Fruit fly (Drosophila melanogaster): ENCODE results near the gene CG14606.

The CG14606 gene

dm6 chr3R:7249460-7249859, 32.6 kb upstream of the CG14606 start, which contains the start of the genes CG1227 and Dtwd2 (continued):
- TF ChIP-seq sens (GFP tag) (peak; percentile 96), stc (GFP tag; IDR thresholded peaks at IDR 0.05) (peak; percentile 95), bbx (GFP tag; IDR thresholded peaks at IDR 0.05; ENCODE audit: partially characterized antibody) (0 out of 2 replicates have a peak, but pooled peaks have one; percentile 27), CG12219 (GFP tag; optimal IDR thresholded peaks at IDR 0.05) (peak; percentile 87), br (optimal IDR thresholded peaks at IDR 0.05) (no peak), CG13624 (GFP tag; optimal IDR thresholded peaks at IDR 0.05) (peak; percentile 69), Tbp (GFP tag; optimal IDR thresholded peaks at IDR 0.05) (no peak), insv (GFP tag; optimal IDR thresholded peaks at IDR 0.05) (peak in 1 of 2 experiments; percentile 56), Optix (GFP tag; IDR thresholded peaks at IDR 0.05) (no peak), kah (GFP tag; optimal IDR thresholded peaks at IDR 0.05) (peak; percentile 72), psq (GFP tag; optimal IDR thresholded peaks at IDR 0.05) (no peak), CG3847 (GFP tag; IDR thresholded peaks at IDR 0.05) (peak; percentile 91), CG4328 (GFP tag; optimal IDR thresholded peaks at IDR 0.05) (no peak), Sox100B (GFP tag; optimal IDR thresholded peaks at IDR 0.05) (no peak), CG11696 (GFP tag; IDR thresholded peaks at IDR 0.05) (peak; percentile 79), pfk (GFP tag; optimal IDR thresholded peaks at IDR 0.05) (no peak), tio (GFP tag; optimal IDR thresholded peaks at IDR 0.05) (peak; percentile 73), tin (GFP tag; optimal IDR thresholded peaks at IDR 0.05) (peak; percentile 77), Dip3 (GFP tag; optimal IDR thresholded peaks at IDR 0.05) (peak; percentile 52), dan (GFP tag; IDR thresholded peaks at IDR 0.05) (no peak), NFAT (GFP tag; IDR thresholded peaks at IDR 0.05) (peak; percentile 83), CG2120 (GFP tag; optimal IDR thresholded peaks at IDR 0.05) (peak; percentile 90), dmrt99B (tag; optimal IDR thresholded peaks at IDR 0.05) (peak; percentile 91), CG16815 (GFP tag; optimal IDR thresholded peaks at IDR 0.05) (peak; percentile 53), odd (GFP tag; optimal IDR thresholded peaks at IDR 0.05) (peak; percentile 92), Sry-δ (GFP tag; optimal IDR thresholded peaks at IDR 0.05) (no peak), CG7839 (tag; optimal IDR thresholded peaks at IDR 0.05) (peak; percentile 95), exex (tag; optimal IDR thresholded peaks at IDR 0.05) (peak; percentile 74), CG6791 (GFP tag; IDR thresholded peaks at IDR 0.05; ENCODE audit: partially characterized antibody) (no peak), NC2β (GFP tag; optimal IDR thresholded peaks at IDR 0.05) (peak; percentile 12), CG16863 (GFP tag; optimal IDR thresholded peaks at IDR 0.05) (peak; percentile 43), wor (GFP tag; IDR thresholded peaks at IDR 0.05) (peak; percentile 70), sc (optimal IDR thresholded peaks at IDR 0.05) (no peak), sc (GFP tag; optimal IDR thresholded peaks at IDR 0.05) (peak; percentile 57), Antp (GFP tag; optimal IDR thresholded peaks at IDR 0.05) (no peak), chn (GFP tag; optimal IDR thresholded peaks at IDR 0.05) (peak; percentile 48), lab (GFP tag; optimal IDR thresholded peaks at IDR 0.05) (peak; percentile 94), Trl (optimal IDR thresholded peaks at IDR 0.05) (no peak), Trl (GFP tag; optimal IDR thresholded peaks at IDR 0.05) (peak; percentile 64), seq (GFP tag; IDR thresholded peaks at IDR 0.05) (peak; percentile 86), CG17385 (GFP tag; optimal IDR thresholded peaks at IDR 0.05) (peak; percentile 88), CG16813 (GFP tag; IDR thresholded peaks at IDR 0.05; ENCODE audit: partially characterized antibody) (no peak), CG3838 (GFP tag; optimal IDR thresholded peaks at IDR 0.05) (peak; percentile 62), Poxn (GFP tag; IDR thresholded peaks at IDR 0.05) (peak; percentile 51; the same call in 1 of the 2 replicates), lov (optimal IDR thresholded peaks at IDR 0.05) (no peak), lov (GFP tag; IDR thresholded peaks at IDR 0.05) (peak; percentile 84; the same call in 2 of the 3 replicates), CG31224 (GFP tag; IDR thresholded peaks at IDR 0.05) (peak; percentile 72), Stat92E (GFP tag; optimal IDR thresholded peaks at IDR 0.05) (peak in 1 of 3 experiments; percentile 70), CG2116 (GFP tag; optimal IDR thresholded peaks at IDR 0.05) (peak; percentile 69), CG7271 (tag; optimal IDR thresholded peaks at IDR 0.05) (peak; percentile 78), nom (GFP tag; optimal IDR thresholded peaks at IDR 0.05) (no peak), zf30C (GFP tag; optimal IDR thresholded peaks at IDR 0.05) (no peak)
